Fruit fly (Drosophila melanogaster): Measurements from ENCODE around the gene CG33322.
A peak's percentile ranks its signal among the peaks of the same experiment; 100 is the strongest.

Gene CG33322

DNA sequence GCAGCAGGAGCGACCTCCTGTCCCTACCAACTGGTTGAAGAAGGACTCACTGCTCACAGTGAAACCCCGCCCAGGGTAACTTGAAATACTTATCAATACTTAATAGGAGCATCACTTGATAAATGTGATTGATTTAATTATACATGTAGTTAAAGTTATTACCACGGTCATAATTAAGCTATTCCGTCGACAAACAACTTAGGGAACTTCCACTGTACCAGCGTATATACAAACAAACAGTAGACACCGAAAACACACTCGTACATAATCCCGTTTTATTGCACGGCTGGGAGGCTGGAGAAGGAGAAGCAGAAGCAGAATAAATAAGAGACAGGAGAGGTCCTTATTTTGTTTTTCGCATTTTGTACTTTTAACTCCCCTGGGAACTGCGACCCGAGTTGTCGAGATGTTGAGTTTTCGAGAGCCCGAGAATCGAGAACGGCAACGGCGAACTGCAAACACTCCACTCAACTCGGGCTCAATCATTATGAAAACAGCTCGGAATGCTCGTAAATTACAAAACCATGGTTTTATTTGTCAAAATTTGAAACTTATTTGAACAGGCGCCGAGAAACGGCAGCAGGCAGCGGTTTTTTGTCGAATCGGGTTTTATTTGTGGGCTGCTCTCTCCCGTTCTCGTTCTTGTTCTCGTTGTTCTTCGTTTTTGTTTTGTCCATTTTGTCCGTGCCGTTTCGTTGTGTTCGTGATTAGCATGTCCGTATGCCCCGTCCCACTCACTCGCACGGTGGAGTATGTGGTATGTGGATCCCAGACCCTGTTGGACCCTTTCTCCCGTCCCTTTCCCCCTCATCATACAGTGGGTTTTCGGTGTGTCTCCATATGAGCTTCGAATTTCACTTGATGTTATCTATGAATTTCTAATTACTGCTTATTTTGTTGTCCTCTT is 15.8 kb downstream of the CG33322 start (continued):
- TF ChIP-seq row (GFP tag; IDR thresholded peaks at IDR 0.05) (peak; percentile 84), CG10267 (tag; optimal IDR thresholded peaks at IDR 0.05) (peak; percentile 60), CG30403 (GFP tag; optimal IDR thresholded peaks at IDR 0.05) (peak; percentile 74), Mad (GFP tag; optimal IDR thresholded peaks at IDR 0.05) (peak; percentile 74), Atf3 (GFP tag; optimal IDR thresholded peaks at IDR 0.05) (peak; percentile 18), CG34376 (GFP tag; optimal IDR thresholded peaks at IDR 0.05) (peak; percentile 63), btn (GFP tag; optimal IDR thresholded peaks at IDR 0.05) (peak; percentile 61), salm (tag; optimal IDR thresholded peaks at IDR 0.05) (no peak), Opbp (GFP tag; IDR thresholded peaks at IDR 0.05; ENCODE audit: partially characterized antibody) (no peak), ara (GFP tag; IDR thresholded peaks at IDR 0.05) (peak; percentile 73), Atf6 (GFP tag; IDR thresholded peaks at IDR 0.05) (peak; percentile 83), CG4282 (GFP tag; optimal IDR thresholded peaks at IDR 0.05) (peak; percentile 40), CG30020 (tag; optimal IDR thresholded peaks at IDR 0.05) (no peak), CG14050 (GFP tag; IDR thresholded peaks at IDR 0.05) (peak; percentile 63), CG5245 (GFP tag; optimal IDR thresholded peaks at IDR 0.05) (peak; percentile 58), CG13296 (GFP tag; optimal IDR thresholded peaks at IDR 0.05) (peak; percentile 78), shn (GFP tag; optimal IDR thresholded peaks at IDR 0.05) (peak; percentile 56), CG4617 (GFP tag; optimal IDR thresholded peaks at IDR 0.05; ENCODE audit: borderline replicate concordance) (no peak), CG15011 (GFP tag; optimal IDR thresholded peaks at IDR 0.05) (peak; percentile 70), Pdp1 (GFP tag; optimal IDR thresholded peaks at IDR 0.05) (peak; percentile 72 to 83), Optix (GFP tag; IDR thresholded peaks at IDR 0.05) (peak; percentile 68), Aef1 (GFP tag; IDR thresholded peaks at IDR 0.05) (peak; percentile 72), pan (optimal IDR thresholded peaks at IDR 0.05) (no peak), pan (GFP tag; optimal IDR thresholded peaks at IDR 0.05 in 1 of 2, IDR thresholded peaks at IDR 0.05 in 1 of 2) (peak in 1 of 2 experiments; percentile 77), Ravus (GFP tag; IDR thresholded peaks at IDR 0.05) (no peak), grau (tag; optimal IDR thresholded peaks at IDR 0.05) (peak; percentile 97), GATAe (GFP tag; conservative IDR thresholded peaks at IDR 0.05) (no peak), CG10979 (tag; optimal IDR thresholded peaks at IDR 0.05) (peak; percentile 59), tll (GFP tag; optimal IDR thresholded peaks at IDR 0.05) (peak in 1 of 2 experiments; percentile 59), dmrt11E (tag; optimal IDR thresholded peaks at IDR 0.05) (peak; percentile 68), zen (tag; optimal IDR thresholded peaks at IDR 0.05) (peak; percentile 62), grn (GFP tag; optimal IDR thresholded peaks at IDR 0.05) (peak; percentile 66), CG3163 (GFP tag; optimal IDR thresholded peaks at IDR 0.05) (peak; percentile 34), CG34422 (GFP tag; IDR thresholded peaks at IDR 0.05) (peak; percentile 63; the same call in 2 of the 3 replicates), tx (GFP tag; optimal IDR thresholded peaks at IDR 0.05) (peak; percentile 70), scrt (GFP tag; optimal IDR thresholded peaks at IDR 0.05) (peak; percentile 76), Neu2 (GFP tag; optimal IDR thresholded peaks at IDR 0.05; ENCODE audit: borderline replicate concordance) (peak; percentile 55), sim (GFP tag; IDR thresholded peaks at IDR 0.05) (no peak; the same call in 1 of the 2 replicates), dan (GFP tag; IDR thresholded peaks at IDR 0.05) (no peak), NfI (GFP tag; optimal IDR thresholded peaks at IDR 0.05) (peak; percentile 78), CG8388 (GFP tag; optimal IDR thresholded peaks at IDR 0.05) (peak; percentile 36), sug (tag; optimal IDR thresholded peaks at IDR 0.05) (peak; percentile 71), Dfd (GFP tag; optimal IDR thresholded peaks at IDR 0.05) (no peak), Spps (tag; optimal IDR thresholded peaks at IDR 0.05) (no peak), eyg (GFP tag; optimal IDR thresholded peaks at IDR 0.05) (peak; percentile 75), dpn (GFP tag; optimal IDR thresholded peaks at IDR 0.05) (peak; percentile 74 to 83), CG32772 (GFP tag; IDR thresholded peaks at IDR 0.05) (peak; percentile 74), Taf1 (GFP tag; IDR thresholded peaks at IDR 0.05) (peak; percentile 78), CG17186 (GFP tag; optimal IDR thresholded peaks at IDR 0.05) (no peak)

All from whole organism, embryonic.